Worm (Caenorhabditis elegans) whole organism, young adult: ENCODE results near the gene col-163.

ENCODE experiments used
- B0019.2 ChIP-seq: fragments of 200-800 bp; sonication (Bioruptor generic); conservative IDR thresholded peaks from 2 replicates; pipeline ENCODE4 v1.3.6; 2022; ENCODE audit warnings: missing genetic modification reagents, missing genetic modification characterization, missing compliant biosample characterization
- C06A6.2 ChIP-seq: fragments of 200-800 bp; sonication (Bioruptor generic); conservative IDR thresholded peaks from 2 replicates; pipeline ENCODE4 v1.3.6; 2022; ENCODE audit warnings: missing genetic modification characterization, missing compliant biosample characterization
- C17E4.6 ChIP-seq: fragments of 200-800 bp; sonication (Bioruptor generic); IDR thresholded peaks from 2 replicates; pipeline ENCODE4 v1.3.6; 2022; ENCODE audit warnings: missing genetic modification reagents, missing genetic modification characterization, missing compliant biosample characterization
- D2030.7 ChIP-seq: fragments of 200-800 bp; sonication (Bioruptor generic); IDR thresholded peaks from 2 replicates; pipeline ENCODE4 v1.3.6; 2022; ENCODE audit warnings: missing genetic modification reagents, missing genetic modification characterization, missing compliant biosample characterization
- F22D6.2 ChIP-seq: sonication (generic microtip); optimal IDR thresholded peaks from 2 replicates; lab custom pipeline; 2016; ENCODE audit warnings: mild to moderate bottlenecking, missing genetic modification characterization, missing compliant biosample characterization
- F55B11.4 ChIP-seq: sonication (generic microtip); optimal IDR thresholded peaks from 2 replicates; lab custom pipeline; 2016; ENCODE audit warnings: missing compliant biosample characterization, missing genetic modification characterization, borderline replicate concordance; ENCODE audit not compliant: insufficient read depth
- T07F8.4 ChIP-seq: sonication (generic microtip); optimal IDR thresholded peaks from 2 replicates; lab custom pipeline; 2016; ENCODE audit warnings: mild to moderate bottlenecking, missing genetic modification characterization, moderate library complexity, missing compliant biosample characterization
- Y95B8A.8 ChIP-seq: fragments of 200-800 bp; sonication (Bioruptor generic); IDR thresholded peaks from 2 replicates; pipeline ENCODE4 v1.3.6; 2022; ENCODE audit warnings: missing genetic modification reagents, missing genetic modification characterization, missing compliant biosample characterization
- aptf-3 ChIP-seq: fragments of 200-800 bp; sonication (Bioruptor generic); IDR thresholded peaks from 2 replicates; pipeline ENCODE4 v1.3.6; 2022; ENCODE audit warnings: missing genetic modification characterization, missing compliant biosample characterization
- bed-1 ChIP-seq: fragments of 200-800 bp; sonication (Bioruptor generic); IDR thresholded peaks from 2 replicates; pipeline ENCODE4 v1.3.6; 2022; ENCODE audit warnings: missing genetic modification reagents, missing genetic modification characterization, missing compliant biosample characterization
- ccch-3 ChIP-seq: fragments of 200-800 bp; sonication (Bioruptor generic); optimal IDR thresholded peaks from 2 replicates; lab custom pipeline; 2018; ENCODE audit warnings: mild to moderate bottlenecking, missing genetic modification characterization, missing compliant biosample characterization
- cebp-1 ChIP-seq, 2 experiments: fragments of 200-800 bp in 1 of 2; sonication (Bioruptor generic) in 1 of 2; sonication (generic microtip) in 1 of 2; IDR thresholded peaks in 1 of 2; optimal IDR thresholded peaks in 1 of 2; 2 replicates each; pipeline versions ENCODE4 v1.3.6 to Lab custom; 2017 to 2022; ENCODE audit warnings: missing compliant biosample characterization in 2 of 2, missing genetic modification characterization in 2 of 2, mild to moderate bottlenecking in 1 of 2, missing genetic modification reagents in 1 of 2, moderate library complexity in 1 of 2
- ceh-100 ChIP-seq: fragments of 200-800 bp; sonication (Bioruptor generic); IDR thresholded peaks from 2 replicates; pipeline ENCODE4 v1.3.6; 2022; ENCODE audit warnings: missing genetic modification reagents, missing genetic modification characterization, missing compliant biosample characterization
- die-1 ChIP-seq: sonication (generic microtip); optimal IDR thresholded peaks from 2 replicates; lab custom pipeline; 2016; ENCODE audit warnings: missing genotype, mild to moderate bottlenecking, missing genetic modification characterization, missing compliant biosample characterization
- egl-18 ChIP-seq: fragments of 200-800 bp; sonication (Bioruptor generic); IDR thresholded peaks from 2 replicates; pipeline ENCODE4 v1.3.6; 2022; ENCODE audit warnings: missing genetic modification reagents, missing genetic modification characterization, missing compliant biosample characterization
- ekl-4 ChIP-seq: fragments of 200-800 bp; sonication (Bioruptor generic); IDR thresholded peaks from 2 replicates; pipeline ENCODE4 v1.3.6; 2022; ENCODE audit warnings: missing genetic modification reagents, missing genetic modification characterization, missing compliant biosample characterization
- ets-4 ChIP-seq: fragments of 200-800 bp; sonication (Bioruptor generic); optimal IDR thresholded peaks from 2 replicates; lab custom pipeline; 2018; ENCODE audit warnings: mild to moderate bottlenecking, missing genetic modification characterization, missing compliant biosample characterization
- hmg-1.2 ChIP-seq: fragments of 200-800 bp; sonication (Bioruptor generic); IDR thresholded peaks from 2 replicates; pipeline ENCODE4 v1.3.6; 2022; ENCODE audit warnings: missing genetic modification reagents, missing genetic modification characterization, missing compliant biosample characterization
- hmg-20 ChIP-seq: fragments of 200-800 bp; sonication (Bioruptor generic); IDR thresholded peaks from 2 replicates; pipeline ENCODE4 v1.3.6; 2022; ENCODE audit warnings: missing genetic modification reagents, missing genetic modification characterization, missing compliant biosample characterization
- let-607 ChIP-seq, 2 experiments: fragments of 200-800 bp in 1 of 2; sonication (Bioruptor generic) in 1 of 2; sonication (generic microtip) in 1 of 2; optimal IDR thresholded peaks; 2 replicates each; lab custom pipeline; 2016 to 2018; ENCODE audit warnings: mild to moderate bottlenecking in 2 of 2, missing compliant biosample characterization in 2 of 2, missing genetic modification characterization in 2 of 2, moderate library complexity in 2 of 2, missing genotype in 1 of 2
- lin-35 ChIP-seq, 3 experiments: fragments of 150-350 bp in 2 of 3; sonication (generic microtip) in 1 of 3; optimal IDR thresholded peaks; 2 replicates each; lab custom pipeline; 2014 to 2018; ENCODE audit warnings: missing biosample characterization in 3 of 3, missing genetic modification characterization in 3 of 3, missing genetic modification reagents in 3 of 3
- madf-10 ChIP-seq: sonication (generic microtip); optimal IDR thresholded peaks from 2 replicates; lab custom pipeline; 2016; ENCODE audit warnings: mild to moderate bottlenecking, missing genetic modification characterization, missing compliant biosample characterization
- madf-6 ChIP-seq: fragments of 200-800 bp; sonication (Bioruptor generic); IDR thresholded peaks from 2 replicates; pipeline ENCODE4 v1.3.6; 2022; ENCODE audit warnings: missing genetic modification reagents, missing genetic modification characterization, missing compliant biosample characterization
- madf-8 ChIP-seq: fragments of 200-800 bp; sonication (Bioruptor generic); conservative IDR thresholded peaks from 2 replicates; pipeline ENCODE4 v1.3.6; 2022; ENCODE audit warnings: missing genetic modification reagents, missing genetic modification characterization, missing compliant biosample characterization
- mel-28 ChIP-seq: sonication (generic microtip); optimal IDR thresholded peaks from 2 replicates; lab custom pipeline; 2016; ENCODE audit warnings: borderline replicate concordance, mild to moderate bottlenecking, missing genetic modification characterization, missing compliant biosample characterization
- nhr-120 ChIP-seq: fragments of 200-800 bp; sonication (Bioruptor generic); IDR thresholded peaks from 2 replicates; pipeline ENCODE4 v1.3.6; 2022; ENCODE audit warnings: missing genetic modification characterization, missing compliant biosample characterization
- nhr-80 ChIP-seq: sonication (generic microtip); optimal IDR thresholded peaks from 2 replicates; lab custom pipeline; 2016; ENCODE audit warnings: missing genetic modification characterization, missing compliant biosample characterization
- repo-1 ChIP-seq: sonication (generic microtip); optimal IDR thresholded peaks from 2 replicates; lab custom pipeline; 2017; ENCODE audit warnings: mild to moderate bottlenecking, missing genetic modification characterization, missing compliant biosample characterization
- sdz-38 ChIP-seq: sonication (generic microtip); optimal IDR thresholded peaks from 2 replicates; lab custom pipeline; 2016; ENCODE audit warnings: missing genotype, missing genetic modification characterization, missing compliant biosample characterization
- snpc-1.3 ChIP-seq: sonication (generic microtip); optimal IDR thresholded peaks from 2 replicates; lab custom pipeline; 2017; ENCODE audit warnings: missing genetic modification characterization, mild to moderate bottlenecking, missing compliant biosample characterization, antibody characterized with exemption, moderate library complexity, missing genotype, missing genetic modification reagents; ENCODE audit not compliant: insufficient read depth
- snpc-4 ChIP-seq, 5 experiments: fragments of 150-350 bp in 1 of 5; sonication (generic microtip) in 4 of 5; optimal IDR thresholded peaks; 2 replicates each; lab custom pipeline; 2014 to 2018; ENCODE audit warnings: missing genetic modification characterization in 5 of 5, missing biosample characterization in 3 of 5, antibody characterized with exemption in 2 of 5, mild to moderate bottlenecking in 2 of 5, missing compliant biosample characterization in 2 of 5, missing genotype in 2 of 5, moderate library complexity in 2 of 5, missing genetic modification reagents in 1 of 5
- sptf-2 ChIP-seq: fragments of 200-800 bp; sonication (Bioruptor generic); optimal IDR thresholded peaks from 2 replicates; lab custom pipeline; 2018; ENCODE audit warnings: mild to moderate bottlenecking, missing genetic modification characterization, missing compliant biosample characterization
- tbp1 ChIP-seq: fragments of 200-800 bp; sonication (Bioruptor generic); optimal IDR thresholded peaks from 2 replicates; lab custom pipeline; 2018; ENCODE audit warnings: mild to moderate bottlenecking, missing genetic modification characterization, missing compliant biosample characterization
- tbx-9 ChIP-seq: sonication (generic microtip); optimal IDR thresholded peaks from 2 replicates; lab custom pipeline; 2016; ENCODE audit warnings: borderline replicate concordance, missing genetic modification characterization, inconsistent platforms, missing compliant biosample characterization
- zim-3 ChIP-seq: sonication (generic microtip); optimal IDR thresholded peaks from 2 replicates; lab custom pipeline; 2017; ENCODE audit warnings: mild to moderate bottlenecking, missing genetic modification characterization, moderate library complexity, missing compliant biosample characterization
- ztf-28 ChIP-seq: fragments of 200-800 bp; sonication (Bioruptor generic); IDR thresholded peaks from 2 replicates; pipeline ENCODE4 v1.3.6; 2022; ENCODE audit warnings: missing genetic modification reagents, missing genetic modification characterization, missing compliant biosample characterization
- ztf-3 ChIP-seq: fragments of 200-800 bp; sonication (Bioruptor generic); optimal IDR thresholded peaks from 2 replicates; lab custom pipeline; 2018; ENCODE audit warnings: mild to moderate bottlenecking, missing genetic modification characterization, missing compliant biosample characterization
- ztf-6 ChIP-seq: fragments of 200-800 bp; sonication (Bioruptor generic); IDR thresholded peaks from 2 replicates; pipeline ENCODE4 v1.3.6; 2022; ENCODE audit warnings: missing genetic modification reagents, missing genetic modification characterization, missing compliant biosample characterization

col-163 gene

DNA sequence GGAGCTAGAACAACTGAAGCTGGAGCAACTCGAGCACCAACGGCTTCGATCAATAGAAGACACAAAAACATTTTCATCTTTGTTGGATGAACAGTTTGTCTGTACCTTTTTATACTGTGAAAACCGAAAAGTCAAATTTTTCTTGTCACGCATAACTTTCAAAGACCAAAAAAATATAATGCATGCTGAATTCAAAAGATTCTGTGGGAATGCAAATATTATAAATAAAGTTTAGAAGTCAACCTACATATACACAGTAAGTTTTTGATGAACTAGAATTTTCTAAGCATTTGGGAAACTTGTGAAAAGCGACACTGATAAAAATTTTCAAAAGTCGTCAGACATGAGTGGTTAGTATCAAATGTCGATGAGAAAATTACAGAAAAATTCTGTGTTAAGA is 33.7 kb downstream of the col-163 start, which contains the start of gene F46B3.15:
F46B3.15 (minus strand) TSS at position 101 of the 400 bp plus-strand sequence.
- TF ChIP-seq tbx-9 (tag; lab: Kevin White, UChicago) (no peak), sdz-38 (tag; lab: Kevin White, UChicago) (no peak), Y95B8A.8 (no peak), egl-18 (GFP tag; lab: Robert Waterston, UW) (no peak), cebp-1 (GFP tag; IDR thresholded peaks at IDR 0.05; lab: Robert Waterston, UW) (no peak), cebp-1 (tag; optimal IDR thresholded peaks at IDR 0.05; lab: Kevin White, UChicago) (no peak), F55B11.4 (no peak), sptf-2 (GFP tag; lab: Kevin White, UChicago) (no peak), nhr-120 (GFP tag; lab: Robert Waterston, UW) (no peak), snpc-4 (GFP tag; optimal IDR thresholded peaks at IDR 0.05; lab: Kevin White, UChicago) (no peak), snpc-4 (tag; optimal IDR thresholded peaks at IDR 0.05; lab: Kevin White, UChicago) (no peak), repo-1 (tag; lab: Kevin White, UChicago) (no peak), ceh-100 (no peak), die-1 (tag; lab: Kevin White, UChicago) (no peak), bed-1 (no peak), tbp1 (GFP tag; lab: Kevin White, UChicago) (no peak), C17E4.6 (no peak), hmg-1.2 (GFP tag; lab: Robert Waterston, UW) (no peak), madf-10 (tag; lab: Kevin White, UChicago) (no peak), ztf-6 (GFP tag; lab: Robert Waterston, UW) (no peak), B0019.2 (GFP tag; lab: Robert Waterston, UW) (no peak), madf-8 (GFP tag; lab: Robert Waterston, UW) (no peak)

DNA sequence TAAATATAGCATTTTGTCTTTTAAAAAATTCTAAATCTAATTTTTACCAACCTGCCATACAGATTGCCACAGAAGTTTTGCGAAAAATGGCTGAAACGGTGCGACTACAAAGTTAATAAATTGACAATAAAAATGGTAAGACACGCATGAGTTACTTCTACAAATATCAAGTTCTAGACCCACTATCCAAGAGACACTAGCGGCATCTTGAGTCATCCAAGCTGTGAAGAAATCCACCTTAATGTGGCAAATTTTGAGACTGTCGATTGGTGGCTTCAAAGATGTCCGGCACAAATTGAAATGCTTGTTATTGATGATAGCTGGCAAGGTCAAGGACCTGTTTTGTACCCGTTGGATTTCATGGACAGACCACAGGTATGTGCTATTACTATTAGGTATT is 34.4 kb downstream of the col-163 start, which contains the start of gene F46B3.16:
F46B3.16 (plus strand) TSS at position 301 of the 400 bp plus-strand sequence.
- TF ChIP-seq hmg-20 (no peak), F22D6.2 (no peak), tbp1 (GFP tag; lab: Kevin White, UChicago) (no peak), lin-35 (GFP tag; optimal IDR thresholded peaks at IDR 0.05; lab: Kevin White, UChicago) (no peak)

DNA sequence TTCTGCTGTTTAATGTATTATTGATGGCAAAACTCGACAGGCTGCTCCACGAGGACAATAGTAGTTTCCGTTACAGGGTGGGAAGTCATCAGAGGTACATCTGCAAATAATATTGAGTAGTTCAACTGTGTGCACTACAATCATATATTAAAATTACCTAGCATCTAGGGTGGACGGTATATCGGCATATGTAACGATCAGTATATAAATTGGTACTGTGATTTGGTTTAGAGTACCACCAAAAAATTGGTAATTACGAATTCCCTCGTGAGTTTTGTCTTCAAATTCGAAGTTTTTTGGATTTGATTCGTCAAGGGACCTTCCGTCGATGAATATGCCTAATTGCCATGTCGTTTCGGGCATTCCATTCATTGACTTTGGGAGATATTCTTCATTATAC is 37.0 kb downstream of the col-163 start, which contains the start of gene ttr-13:
ttr-13 (minus strand) TSS at position 101 of the 400 bp plus-strand sequence.
- no peak for TF ChIP-seq let-607 (tag; optimal IDR thresholded peaks at IDR 0.05; lab: Kevin White, UChicago)
- no peak for TF ChIP-seq ekl-4 (GFP tag; lab: Robert Waterston, UW)
- TF ChIP-seq zim-3: no peak
- TF ChIP-seq ztf-3 (GFP tag; lab: Kevin White, UChicago): no peak
- TF ChIP-seq Y95B8A.8: no peak
- TF ChIP-seq mel-28 (tag; lab: Kevin White, UChicago): no peak
- TF ChIP-seq ccch-3 (GFP tag; lab: Kevin White, UChicago): no peak
- no peak for TF ChIP-seq ets-4 (GFP tag; lab: Kevin White, UChicago)
- TF ChIP-seq madf-6 (GFP tag; lab: Robert Waterston, UW): no peak
- TF ChIP-seq D2030.7 (GFP tag; lab: Robert Waterston, UW): no peak
- no peak for TF ChIP-seq aptf-3 (GFP tag; lab: Robert Waterston, UW)
- TF ChIP-seq snpc-1.3: no peak
- no peak for TF ChIP-seq C06A6.2 (GFP tag; lab: Robert Waterston, UW)
- no peak for TF ChIP-seq nhr-80 (tag; lab: Kevin White, UChicago)
- TF ChIP-seq ztf-28 (GFP tag; lab: Robert Waterston, UW): no peak
- no peak for TF ChIP-seq T07F8.4
- TF ChIP-seq, all 124 proteins: peak for 0
